Worm (Caenorhabditis elegans): ENCODE results near the gene R10D12.7.

DNA sequence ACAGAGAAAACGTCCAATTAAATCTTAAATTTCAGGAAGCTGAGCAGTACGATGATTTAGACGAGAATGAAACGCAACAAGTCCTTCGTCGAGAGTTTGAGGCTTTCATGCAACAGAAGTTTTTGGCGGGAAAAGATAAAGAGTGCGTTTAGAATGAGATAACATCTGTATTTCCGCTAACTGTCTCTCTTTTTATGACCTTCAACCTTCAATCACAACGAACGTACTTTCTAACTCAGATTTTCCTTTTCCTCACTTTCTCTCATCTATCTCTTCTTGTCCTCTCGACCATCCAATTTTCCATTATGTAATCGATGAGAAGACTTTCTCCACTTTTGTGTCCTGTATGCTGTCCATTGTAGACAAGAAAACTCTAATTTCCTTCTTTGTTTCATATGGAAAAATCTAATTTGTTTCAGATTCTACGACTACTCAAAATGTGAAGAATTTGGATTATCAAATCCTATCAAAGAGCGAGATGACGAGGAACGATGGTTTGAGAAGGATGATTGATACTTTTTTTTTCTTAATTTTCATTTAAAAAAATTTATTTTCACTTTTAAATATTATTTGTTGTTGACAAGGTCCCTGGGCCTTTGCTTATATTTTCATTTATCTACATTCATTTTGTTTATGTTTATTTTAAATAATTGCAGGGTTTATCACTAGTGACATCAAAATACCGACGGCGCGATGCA lies 13.6 kb downstream of the R10D12.7 start, which contains the start of gene sao-1:
- TF ChIP-seq skn-1 (tag; optimal IDR thresholded peaks at IDR 0.05) (no peak), snpc-4 (tag; optimal IDR thresholded peaks at IDR 0.05) (no peak), ztf-4 (tag; optimal IDR thresholded peaks at IDR 0.05) (no peak), unc-62 (GFP tag; optimal IDR thresholded peaks at IDR 0.05) (no peak), mef-2 (tag; optimal IDR thresholded peaks at IDR 0.05) (no peak)

Data from whole organism, L1 larva.